Comparison of ENCODE assay signal across 2 worm cellular contexts in genomic region chrIV:16709713-16710112, ce11.
TF ChIP-seq lines count a peak whose summit lies in the region.

No protein-coding gene starts in this region.

TF ChIP-seq in whole organism, L4 larva, 104 proteins besides CTCF, POLR2A, EP300 and RAD21:
- TF ChIP-seq snpc-1.2 (GFP tag; IDR thresholded peaks at IDR 0.05; lab: Robert Waterston, UW) (peak; percentile 58; the same call in 1 of the 2 replicates), egl-43 (GFP tag; IDR thresholded peaks at IDR 0.05; lab: Robert Waterston, UW) (no peak)
TF ChIP-seq in whole organism, L4 larva: peak in this region for 1.

TF ChIP-seq in whole organism, young adult, 124 proteins besides CTCF, POLR2A, EP300 and RAD21:
- TF ChIP-seq ztf-26 (tag; optimal IDR thresholded peaks at IDR 0.05; lab: Kevin White, UChicago) (no peak), cebp-2 (GFP tag; IDR thresholded peaks at IDR 0.05; lab: Robert Waterston, UW) (no peak), hlh-26 (GFP tag; conservative IDR thresholded peaks at IDR 0.05; lab: Robert Waterston, UW) (no peak), madf-3 (GFP tag; IDR thresholded peaks at IDR 0.05; lab: Robert Waterston, UW) (no peak), lin-40 (tag; optimal IDR thresholded peaks at IDR 0.05; lab: Kevin White, UChicago) (no peak), attf-6 (GFP tag; IDR thresholded peaks at IDR 0.05; lab: Robert Waterston, UW) (0 out of 2 replicates have a peak, but pooled peaks have one; percentile 20), dpl-1 (GFP tag; optimal IDR thresholded peaks at IDR 0.05; lab: Kevin White, UChicago) (no peak), mcd-1 (GFP tag; IDR thresholded peaks at IDR 0.05; lab: Robert Waterston, UW) (no peak), nhr-90 (tag; optimal IDR thresholded peaks at IDR 0.05; lab: Kevin White, UChicago) (no peak), unc-62 (GFP tag; optimal IDR thresholded peaks at IDR 0.05; lab: Kevin White, UChicago) (no peak), snpc-4 (GFP tag; optimal IDR thresholded peaks at IDR 0.05; lab: Kevin White, UChicago) (no peak), snpc-4 (tag; optimal IDR thresholded peaks at IDR 0.05; lab: Kevin White, UChicago) (peak in 3 of 4 experiments; percentile 58 to 77 (median 60)), rpc-1 (optimal IDR thresholded peaks at IDR 0.05; lab: Kevin White, UChicago) (no peak), rpc-1 (tag; optimal IDR thresholded peaks at IDR 0.05; lab: Kevin White, UChicago) (no peak), dpff-1 (tag; optimal IDR thresholded peaks at IDR 0.05; lab: Kevin White, UChicago) (no peak), hmg-20 (GFP tag; IDR thresholded peaks at IDR 0.05; lab: Robert Waterston, UW) (no peak)

Comparison
In these comparisons a context has a peak if more than half of its experiments do, and no peak if none do; other contexts are left out.
1. Of the 7 proteins assayed by ChIP-seq in both whole organism, young adult and whole organism, L4 larva: peak only in whole organism, young adult: snpc-4; only in whole organism, L4 larva: none; in both: none; in neither: 6.